Worm (Caenorhabditis elegans) whole organism, L4/young adult: Measurements from ENCODE around the gene T26C5.4.

Experiments used
- W03F9.2 ChIP-seq: fragments of 150-350 bp; optimal IDR thresholded peaks from 2 replicates; lab custom pipeline; 2014; ENCODE audit warnings: missing biosample characterization, missing genetic modification characterization
- dao-5 ChIP-seq: sonication (generic microtip); optimal IDR thresholded peaks from 2 replicates; lab custom pipeline; 2016; ENCODE audit warnings: missing genotype, missing genetic modification characterization, moderate library complexity, missing compliant biosample characterization
- him-1 ChIP-seq: sonication (generic microtip); optimal IDR thresholded peaks from 2 replicates; lab custom pipeline; 2016; ENCODE audit warnings: missing genotype, missing genetic modification reagents, missing genetic modification characterization, missing compliant biosample characterization

Gene T26C5.4

ce11 chrII:9261931-9262562 is 11.7 kb upstream of the T26C5.4 start, which contains the start of gene aqp-2:
aqp-2 (minus strand) TSS chrII:9261981.
- TF ChIP-seq W03F9.2 (tag; lab: Kevin White, UChicago) (no peak), dao-5 (tag; lab: Kevin White, UChicago) (no peak), him-1 (tag; lab: Kevin White, UChicago) (no peak)

ce11 chrII:9261403-9261802 is 11.1 kb upstream of the T26C5.4 start:
- TF ChIP-seq W03F9.2 (tag; lab: Kevin White, UChicago), result no peak
- no peak for TF ChIP-seq him-1 (tag; lab: Kevin White, UChicago)
- TF ChIP-seq dao-5 (tag; lab: Kevin White, UChicago), result no peak

- TF ChIP-seq W03F9.2 (tag; lab: Kevin White, UChicago), result no peak
- no peak for TF ChIP-seq dao-5 (tag; lab: Kevin White, UChicago)
- no peak for TF ChIP-seq him-1 (tag; lab: Kevin White, UChicago)
Observed at ce11 chrII:9260026-9260425, 9.7 kb upstream of the T26C5.4 start.

- TF ChIP-seq dao-5 (tag; lab: Kevin White, UChicago) (no peak), him-1 (tag; lab: Kevin White, UChicago) (no peak), W03F9.2 (tag; lab: Kevin White, UChicago) (no peak)
Observed at ce11 chrII:9258566-9258965, 8.2 kb upstream of the T26C5.4 start.

- TF ChIP-seq him-1 (tag; lab: Kevin White, UChicago) (no peak), W03F9.2 (tag; lab: Kevin White, UChicago) (no peak), dao-5 (tag; lab: Kevin White, UChicago) (no peak)
Observed at ce11 chrII:9258034-9258556, 7.8 kb upstream of the T26C5.4 start.

ce11 chrII:9254187-9254586 is 3.9 kb upstream of the T26C5.4 start, which contains the start of gene nlp-82:
nlp-82 (minus strand) TSS chrII:9254287.
- TF ChIP-seq him-1 (tag; lab: Kevin White, UChicago) (no peak), W03F9.2 (tag; lab: Kevin White, UChicago) (no peak), dao-5 (tag; lab: Kevin White, UChicago) (no peak)

- TF ChIP-seq him-1 (tag; lab: Kevin White, UChicago) (no peak), W03F9.2 (tag; lab: Kevin White, UChicago) (no peak), dao-5 (tag; lab: Kevin White, UChicago) (no peak)
Observed at ce11 chrII:9251529-9251928, 1.2 kb upstream of the T26C5.4 start.

ce11 chrII:9246648-9247047 is 3.7 kb downstream of the T26C5.4 start, which contains the start of gene T26C5.5:
T26C5.5 (minus strand) TSS chrII:9246748.
- TF ChIP-seq dao-5 (tag; lab: Kevin White, UChicago) (no peak), W03F9.2 (tag; lab: Kevin White, UChicago) (no peak), him-1 (tag; lab: Kevin White, UChicago) (no peak)

ce11 chrII:9242804-9243203 is 7.5 kb downstream of the T26C5.4 start:
- TF ChIP-seq W03F9.2 (tag; lab: Kevin White, UChicago), result no peak
- TF ChIP-seq dao-5 (tag; lab: Kevin White, UChicago), result no peak
- TF ChIP-seq him-1 (tag; lab: Kevin White, UChicago), result no peak

- no peak for TF ChIP-seq W03F9.2 (tag; lab: Kevin White, UChicago)
- TF ChIP-seq dao-5 (tag; lab: Kevin White, UChicago), result no peak
- no peak for TF ChIP-seq him-1 (tag; lab: Kevin White, UChicago)
Observed at ce11 chrII:9241610-9242009, 8.7 kb downstream of the T26C5.4 start.

- TF ChIP-seq dao-5 (tag; lab: Kevin White, UChicago), result no peak
- TF ChIP-seq him-1 (tag; lab: Kevin White, UChicago), result no peak
- no peak for TF ChIP-seq W03F9.2 (tag; lab: Kevin White, UChicago)
Observed at ce11 chrII:9237719-9238118, 12.6 kb downstream of the T26C5.4 start.

- no peak for TF ChIP-seq dao-5 (tag; lab: Kevin White, UChicago)
Observed at ce11 chrII:9236972-9237371, 13.3 kb downstream of the T26C5.4 start.

- no peak for TF ChIP-seq W03F9.2 (tag; lab: Kevin White, UChicago)
- TF ChIP-seq dao-5 (tag; lab: Kevin White, UChicago), result no peak
- no peak for TF ChIP-seq him-1 (tag; lab: Kevin White, UChicago)
Observed at ce11 chrII:9236283-9236682, 14.0 kb downstream of the T26C5.4 start, which contains the start of gene T26C5.3. T26C5.3 (plus strand) TSS chrII:9236583.

ce11 chrII:9233813-9234212 is 16.5 kb downstream of the T26C5.4 start:
- TF ChIP-seq dao-5 (tag; lab: Kevin White, UChicago) (no peak), him-1 (tag; lab: Kevin White, UChicago) (no peak), W03F9.2 (tag; lab: Kevin White, UChicago) (no peak)
